Fruit fly (Drosophila melanogaster) whole organism, embryonic: ENCODE results near the gene Zn72D.

Source experiments
- ATbp ChIP-seq: fragments of 200-800 bp; sonication (Bioruptor generic); optimal IDR thresholded peaks from 2 replicates; lab custom pipeline; 2017; ENCODE audit warnings: missing biosample characterization, mild to moderate bottlenecking, missing genetic modification characterization, missing genetic modification reagents
- Abd-B ChIP-seq: fragments of 200-800 bp; sonication (Bioruptor generic); optimal IDR thresholded peaks from 2 replicates; lab custom pipeline; 2018; ENCODE audit warnings: missing biosample characterization, mild to moderate bottlenecking, missing genetic modification characterization, moderate library complexity
- Adf1 ChIP-seq: fragments of 200-800 bp; sonication (Bioruptor generic); IDR thresholded peaks from 2 replicates; pipeline ENCODE4 v1.3.6; 2022; ENCODE audit warnings: missing biosample characterization, missing genetic modification characterization
- Aef1 ChIP-seq: fragments of 200-800 bp; sonication (Bioruptor generic); IDR thresholded peaks from 3 replicates; pipeline ENCODE4 v1.3.6; 2022; ENCODE audit warnings: missing biosample characterization, missing genetic modification characterization
- BtbVII ChIP-seq: fragments of 200-800 bp; sonication (Bioruptor generic); optimal IDR thresholded peaks from 3 replicates; lab custom pipeline; 2017; ENCODE audit warnings: missing biosample characterization, mild to moderate bottlenecking, missing genetic modification characterization
- CG11085 ChIP-seq: fragments of 200-800 bp; sonication (Bioruptor generic); IDR thresholded peaks from 2 replicates; pipeline ENCODE4 v1.3.6; 2022; ENCODE audit warnings: missing biosample characterization, missing genetic modification characterization
- CG11504 ChIP-seq: fragments of 200-800 bp; sonication (Bioruptor generic); optimal IDR thresholded peaks from 3 replicates; lab custom pipeline; 2019; ENCODE audit warnings: missing biosample characterization, mild to moderate bottlenecking, missing genetic modification characterization, moderate library complexity
- CG12659 ChIP-seq: fragments of 200-800 bp; sonication (Bioruptor generic); optimal IDR thresholded peaks from 3 replicates; lab custom pipeline; 2017; ENCODE audit warnings: mild to moderate bottlenecking, missing biosample characterization, missing genetic modification reagents, missing genetic modification characterization
- CG12769 ChIP-seq: fragments of 200-800 bp; sonication (Bioruptor generic); optimal IDR thresholded peaks from 2 replicates; lab custom pipeline; 2019; ENCODE audit warnings: missing biosample characterization, mild to moderate bottlenecking, missing genetic modification characterization, moderate library complexity
- CG12942 ChIP-seq: fragments of 200-800 bp; sonication (Bioruptor generic); optimal IDR thresholded peaks from 3 replicates; lab custom pipeline; 2016; ENCODE audit warnings: missing biosample characterization, missing genetic modification characterization
- CG14014 ChIP-seq: fragments of 200-800 bp; sonication (Bioruptor generic); IDR thresholded peaks from 2 replicates; pipeline ENCODE4 v1.3.6; 2022; ENCODE audit warnings: missing biosample characterization, missing genetic modification characterization
- CG14965 ChIP-seq: fragments of 200-800 bp; sonication (Bioruptor generic); optimal IDR thresholded peaks from 2 replicates; lab custom pipeline; 2016; ENCODE audit warnings: missing biosample characterization, missing genetic modification characterization, borderline replicate concordance
- CG15479 ChIP-seq: fragments of 200-800 bp; sonication (Bioruptor generic); optimal IDR thresholded peaks from 3 replicates; lab custom pipeline; 2019; ENCODE audit warnings: missing biosample characterization, mild to moderate bottlenecking, missing genetic modification characterization, moderate library complexity
- CG32767 ChIP-seq: fragments of 200-800 bp; sonication (Bioruptor generic); IDR thresholded peaks from 2 replicates; pipeline ENCODE4 v1.3.6; 2022; ENCODE audit warnings: missing biosample characterization, missing genetic modification characterization
- CG34224 ChIP-seq: fragments of 200-800 bp; sonication (Bioruptor generic); IDR thresholded peaks from 3 replicates; pipeline ENCODE4 v1.3.6; 2022; ENCODE audit warnings: missing biosample characterization, missing genetic modification characterization; ENCODE audit not compliant: partially characterized antibody
- CG3838 ChIP-seq: fragments of 200-800 bp; sonication (Bioruptor generic); optimal IDR thresholded peaks from 3 replicates; lab custom pipeline; 2016; ENCODE audit warnings: missing biosample characterization, missing genetic modification characterization
- CG5245 ChIP-seq: fragments of 200-800 bp; sonication (Bioruptor generic); optimal IDR thresholded peaks from 3 replicates; lab custom pipeline; 2016; ENCODE audit warnings: missing biosample characterization, missing genetic modification characterization
- CG7556 ChIP-seq: fragments of 200-800 bp; sonication (Bioruptor generic); optimal IDR thresholded peaks from 2 replicates; lab custom pipeline; 2017; ENCODE audit warnings: missing biosample characterization, mild to moderate bottlenecking, missing genetic modification characterization
- CG8089 ChIP-seq: fragments of 200-800 bp; sonication (Bioruptor generic); optimal IDR thresholded peaks from 3 replicates; lab custom pipeline; 2016; ENCODE audit warnings: missing biosample characterization, missing genetic modification characterization
- CG9437 ChIP-seq: fragments of 200-800 bp; sonication (Bioruptor generic); optimal IDR thresholded peaks from 2 replicates; lab custom pipeline; 2018; ENCODE audit warnings: missing biosample characterization, mild to moderate bottlenecking, missing genetic modification characterization
- D19A ChIP-seq: fragments of 200-800 bp; optimal IDR thresholded peaks from 3 replicates; lab custom pipeline; 2019; ENCODE audit warnings: missing biosample characterization, mild to moderate bottlenecking, missing genetic modification characterization, moderate library complexity
- Dek ChIP-seq: fragments of 200-800 bp; sonication (Bioruptor generic); optimal IDR thresholded peaks from 3 replicates; lab custom pipeline; 2019; ENCODE audit warnings: missing biosample characterization, mild to moderate bottlenecking, missing genetic modification characterization, moderate library complexity
- Dfd ChIP-seq, 2 experiments: fragments of >200 bp; optimal IDR thresholded peaks; 2 replicates each; lab custom pipeline; 2017; ENCODE audit warnings: missing biosample characterization in 2 of 2, missing genetic modification characterization in 2 of 2
- ERR ChIP-seq: fragments of 200-800 bp; sonication (Bioruptor generic); optimal IDR thresholded peaks from 2 replicates; lab custom pipeline; 2016; ENCODE audit warnings: missing biosample characterization, missing genetic modification characterization
- Elba2 ChIP-seq: fragments of 200-800 bp; sonication (Bioruptor generic); optimal IDR thresholded peaks from 3 replicates; lab custom pipeline; 2016; ENCODE audit warnings: missing biosample characterization, missing genetic modification characterization
- H2.0 ChIP-seq: fragments of 200-800 bp; sonication (Bioruptor generic); IDR thresholded peaks from 2 replicates; pipeline ENCODE4 v1.3.6; 2022; ENCODE audit warnings: missing biosample characterization, missing genetic modification characterization
- MBD-R2 ChIP-seq: fragments of 200-800 bp; sonication (Bioruptor generic); IDR thresholded peaks from 2 replicates; pipeline ENCODE4 v1.3.6; 2022; ENCODE audit warnings: missing biosample characterization, missing genetic modification characterization
- Med ChIP-seq: fragments of 200-800 bp; sonication (Bioruptor generic); peaks from one replicate; lab custom pipeline; 2016; ENCODE audit warnings: missing biosample characterization, missing genetic modification characterization, mild to moderate bottlenecking, inconsistent platforms, moderate library complexity
- Poxn ChIP-seq: fragments of 200-800 bp; sonication (Bioruptor generic); IDR thresholded peaks from 2 replicates; pipeline ENCODE4 v1.3.6; 2022; ENCODE audit warnings: missing biosample characterization, missing genetic modification characterization
- bowl ChIP-seq: fragments of 200-800 bp; sonication (Bioruptor generic); IDR thresholded peaks from 2 replicates; pipeline ENCODE4 v1.3.6; 2022; ENCODE audit warnings: missing biosample characterization, missing genetic modification characterization
- br ChIP-seq: fragments of >200 bp; optimal IDR thresholded peaks from 2 replicates; lab custom pipeline; 2017
- chinmo ChIP-seq: fragments of 200-800 bp; sonication (Bioruptor generic); IDR thresholded peaks from 4 replicates; pipeline ENCODE4 v1.3.6; 2022; ENCODE audit warnings: missing biosample characterization, missing genetic modification characterization; ENCODE audit not compliant: partially characterized antibody
- cwo ChIP-seq: fragments of 200-800 bp; sonication (Bioruptor generic); optimal IDR thresholded peaks from 3 replicates; lab custom pipeline; 2017; ENCODE audit warnings: missing biosample characterization, missing genetic modification characterization, mild to moderate bottlenecking, moderate library complexity, missing genetic modification reagents
- danr ChIP-seq: fragments of 200-800 bp; sonication (Bioruptor generic); IDR thresholded peaks from 2 replicates; pipeline ENCODE4 v1.3.6; 2022; ENCODE audit warnings: missing biosample characterization, missing genetic modification characterization
- dati ChIP-seq: fragments of 200-800 bp; sonication (Bioruptor generic); IDR thresholded peaks from 2 replicates; pipeline ENCODE4 v1.3.6; 2022; ENCODE audit warnings: missing biosample characterization, missing genetic modification characterization
- dpn ChIP-seq, 2 experiments: fragments of 200-800 bp; sonication (Bioruptor generic); optimal IDR thresholded peaks; 3 replicates each; lab custom pipeline; 2016; ENCODE audit warnings: missing biosample characterization in 2 of 2, missing genetic modification characterization in 2 of 2
- eve ChIP-seq, 2 experiments: fragments of >200 bp; optimal IDR thresholded peaks; 2 replicates each; lab custom pipeline; 2017; ENCODE audit warnings: missing biosample characterization in 2 of 2, missing genetic modification characterization in 2 of 2
- gcm ChIP-seq: fragments of 200-800 bp; sonication (Bioruptor generic); optimal IDR thresholded peaks from 2 replicates; lab custom pipeline; 2019; ENCODE audit warnings: missing biosample characterization, mild to moderate bottlenecking, missing genetic modification characterization, moderate library complexity
- grn ChIP-seq: fragments of 200-800 bp; sonication (Bioruptor generic); optimal IDR thresholded peaks from 3 replicates; lab custom pipeline; 2017; ENCODE audit warnings: missing biosample characterization, missing genetic modification characterization
- gro ChIP-seq: fragments of 200-800 bp; sonication (Bioruptor generic); optimal IDR thresholded peaks from 2 replicates; lab custom pipeline; 2016; ENCODE audit warnings: missing biosample characterization, missing genetic modification characterization
- hb ChIP-seq: fragments of 200-800 bp; sonication (Bioruptor generic); IDR thresholded peaks from 3 replicates; pipeline ENCODE4 v1.3.6; 2022; ENCODE audit warnings: missing biosample characterization, missing genetic modification characterization; ENCODE audit not compliant: partially characterized antibody
- lbe ChIP-seq: fragments of 200-800 bp; sonication (Bioruptor generic); optimal IDR thresholded peaks from 2 replicates; lab custom pipeline; 2016; ENCODE audit warnings: missing biosample characterization, mild to moderate bottlenecking, missing genetic modification characterization
- lilli ChIP-seq: fragments of 200-800 bp; sonication (Bioruptor generic); optimal IDR thresholded peaks from 3 replicates; lab custom pipeline; 2016; ENCODE audit warnings: missing biosample characterization, missing genetic modification characterization
- mld ChIP-seq: fragments of 200-800 bp; sonication (Bioruptor generic); IDR thresholded peaks from 3 replicates; pipeline ENCODE4 v1.3.6; 2022; ENCODE audit warnings: missing biosample characterization, missing genetic modification characterization; ENCODE audit not compliant: partially characterized antibody
- nerfin-1 ChIP-seq: fragments of 200-800 bp; sonication (Bioruptor generic); optimal IDR thresholded peaks from 3 replicates; lab custom pipeline; 2019; ENCODE audit warnings: missing biosample characterization, mild to moderate bottlenecking, missing genetic modification characterization, moderate library complexity
- psq ChIP-seq: fragments of 200-800 bp; sonication (Bioruptor generic); optimal IDR thresholded peaks from 2 replicates; lab custom pipeline; 2017; ENCODE audit warnings: missing biosample characterization, missing genetic modification characterization
- repo ChIP-seq: fragments of 200-800 bp; sonication (Bioruptor generic); optimal IDR thresholded peaks from 2 replicates; lab custom pipeline; 2016; ENCODE audit warnings: missing biosample characterization, missing genetic modification characterization
- schlank ChIP-seq: fragments of 200-800 bp; sonication (Bioruptor generic); optimal IDR thresholded peaks from 2 replicates; lab custom pipeline; 2018; ENCODE audit warnings: missing biosample characterization, mild to moderate bottlenecking, missing genetic modification characterization
- sqz ChIP-seq: fragments of 200-800 bp; sonication (Bioruptor generic); optimal IDR thresholded peaks from 3 replicates; lab custom pipeline; 2018; ENCODE audit warnings: missing biosample characterization, mild to moderate bottlenecking, missing genetic modification characterization
- wor ChIP-seq: fragments of 200-800 bp; sonication (Bioruptor generic); IDR thresholded peaks from 2 replicates; pipeline ENCODE4 v1.3.6; 2022; ENCODE audit warnings: missing biosample characterization, missing genetic modification characterization

The Zn72D gene

DNA sequence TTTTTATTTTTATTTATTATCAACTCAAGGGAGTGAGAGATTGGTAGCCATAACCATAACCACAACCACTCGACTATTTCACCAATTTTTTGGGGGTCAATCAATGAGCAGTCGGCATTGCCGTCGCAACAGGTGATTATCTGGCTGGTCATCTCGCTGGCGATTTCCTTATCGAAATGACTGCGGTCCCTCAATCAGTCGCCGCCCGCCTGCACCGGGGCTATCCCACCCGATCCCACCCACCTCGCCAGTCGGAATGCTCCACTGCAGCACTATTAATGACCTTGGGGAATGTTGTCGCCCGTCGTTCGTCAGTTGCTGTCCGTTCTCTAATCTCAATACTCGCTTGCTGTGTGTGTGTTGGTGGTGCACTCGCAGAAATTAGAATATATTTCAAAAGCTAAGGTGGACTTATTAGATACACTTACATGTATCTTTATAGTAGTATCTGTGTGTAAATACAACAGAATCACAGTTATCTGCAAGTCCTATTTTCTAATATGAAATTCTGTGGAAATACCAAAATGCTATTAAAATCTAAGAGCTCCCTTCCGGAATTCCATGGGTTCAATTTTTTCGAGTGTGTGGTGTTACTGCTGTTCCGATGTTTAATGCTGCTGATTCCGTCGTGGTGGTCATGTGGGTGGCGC lies 48.1 kb upstream of the Zn72D start (continued):
- TF ChIP-seq schlank (tag; lab: Kevin White, UChicago) (peak; percentile 55), Aef1 (GFP tag; lab: Robert Waterston, UW) (no peak), CG3838 (no peak), nerfin-1 (peak; percentile 47), CG12769 (peak; percentile 70), D19A (tag; lab: Kevin White, UChicago) (peak; percentile 64), Dfd (GFP tag; optimal IDR thresholded peaks at IDR 0.05; lab: Kevin White, UChicago) (no peak), wor (GFP tag; lab: Robert Waterston, UW) (no peak), ATbp (GFP tag; lab: Kevin White, UChicago) (peak; percentile 34), lilli (GFP tag; lab: Kevin White, UChicago) (peak; percentile 75), ERR (GFP tag; lab: Kevin White, UChicago) (peak; percentile 69), H2.0 (no peak), CG14965 (GFP tag; lab: Kevin White, UChicago) (no peak), CG8089 (peak; percentile 17), CG15479 (GFP tag; lab: Kevin White, UChicago) (no peak), cwo (GFP tag; lab: Kevin White, UChicago) (peak; percentile 75), CG12659 (GFP tag; lab: Kevin White, UChicago) (peak; percentile 73), Abd-B (GFP tag; lab: Kevin White, UChicago) (peak; percentile 66), dati (GFP tag; lab: Robert Waterston, UW) (no peak), gcm (GFP tag; lab: Kevin White, UChicago) (no peak), dpn (GFP tag; optimal IDR thresholded peaks at IDR 0.05; lab: Kevin White, UChicago) (peak; percentile 55 to 62), CG9437 (GFP tag; lab: Kevin White, UChicago) (peak; percentile 56), lbe (no peak), Adf1 (no peak), Poxn (no peak), chinmo (GFP tag; lab: Robert Waterston, UW) (peak; percentile 56; the same call in 2 of the 4 replicates), CG14014 (GFP tag; lab: Robert Waterston, UW) (peak; percentile 43), CG5245 (GFP tag; lab: Kevin White, UChicago) (peak; percentile 48), BtbVII (peak; percentile 73), CG32767 (GFP tag; lab: Robert Waterston, UW) (no peak), CG34224 (GFP tag; lab: Robert Waterston, UW) (no peak), psq (no peak), CG7556 (GFP tag; lab: Kevin White, UChicago) (peak; percentile 63), mld (GFP tag; lab: Robert Waterston, UW) (no peak), Med (peak; percentile 82), CG11504 (tag; lab: Kevin White, UChicago) (peak; percentile 78), CG12942 (peak; percentile 35), sqz (GFP tag; lab: Kevin White, UChicago) (no peak), Dek (tag; lab: Kevin White, UChicago) (peak; percentile 46), CG11085 (no peak), danr (GFP tag; lab: Robert Waterston, UW) (0 out of 2 replicates have a peak, but pooled peaks have one; percentile 15), bowl (GFP tag; lab: Robert Waterston, UW) (no peak), repo (GFP tag; lab: Kevin White, UChicago) (no peak), gro (GFP tag; lab: Kevin White, UChicago) (peak; percentile 69), grn (GFP tag; lab: Kevin White, UChicago) (peak; percentile 54), Elba2 (no peak), hb (GFP tag; lab: Robert Waterston, UW) (no peak), eve (GFP tag; optimal IDR thresholded peaks at IDR 0.05; lab: Kevin White, UChicago) (peak in 1 of 2 experiments; percentile 73), MBD-R2 (peak; percentile 38; the same call in 1 of the 2 replicates), br (lab: Kevin White, UChicago) (no peak)
